Fruit fly (Drosophila melanogaster) whole organism, embryonic: Measurements from ENCODE around the gene elB.

Experiments
- CG10274 ChIP-seq: fragments of 200-800 bp; sonication (Bioruptor generic); optimal IDR thresholded peaks from 3 replicates; lab custom pipeline; 2017; ENCODE audit warnings: missing biosample characterization, mild to moderate bottlenecking, missing genetic modification characterization
- CG11247 ChIP-seq: fragments of 200-800 bp; sonication (Bioruptor generic); IDR thresholded peaks from 2 replicates; pipeline ENCODE4 v1.3.6; 2022; ENCODE audit warnings: missing biosample characterization, missing genetic modification characterization
- CG11504 ChIP-seq: fragments of 200-800 bp; sonication (Bioruptor generic); optimal IDR thresholded peaks from 3 replicates; lab custom pipeline; 2019; ENCODE audit warnings: missing biosample characterization, mild to moderate bottlenecking, missing genetic modification characterization, moderate library complexity
- CG11696 ChIP-seq: fragments of 200-800 bp; sonication (Bioruptor generic); IDR thresholded peaks from 2 replicates; pipeline ENCODE4 v1.3.6; 2022; ENCODE audit warnings: missing biosample characterization, missing genetic modification characterization
- CG12744 ChIP-seq: fragments of 200-800 bp; sonication (Bioruptor generic); optimal IDR thresholded peaks from 2 replicates; lab custom pipeline; 2016; ENCODE audit warnings: missing biosample characterization, missing genetic modification characterization
- CG13775 ChIP-seq: fragments of 200-800 bp; sonication (Bioruptor generic); optimal IDR thresholded peaks from 3 replicates; lab custom pipeline; 2017; ENCODE audit warnings: missing biosample characterization, mild to moderate bottlenecking, missing genetic modification characterization
- CG13894 ChIP-seq: fragments of 200-800 bp; sonication (Bioruptor generic); optimal IDR thresholded peaks from 3 replicates; lab custom pipeline; 2018; ENCODE audit warnings: missing biosample characterization, mild to moderate bottlenecking, missing genetic modification characterization, moderate library complexity
- CG15073 ChIP-seq: fragments of 200-800 bp; sonication (Bioruptor generic); optimal IDR thresholded peaks from 2 replicates; lab custom pipeline; 2016; ENCODE audit warnings: missing biosample characterization, missing genetic modification characterization
- CG15514 ChIP-seq: fragments of 200-800 bp; sonication (Bioruptor generic); optimal IDR thresholded peaks from 3 replicates; lab custom pipeline; 2017; ENCODE audit warnings: missing biosample characterization, missing genetic modification characterization, mild to moderate bottlenecking, moderate library complexity, missing genetic modification reagents
- CG17361 ChIP-seq: fragments of 200-800 bp; sonication (Bioruptor generic); IDR thresholded peaks from 3 replicates; pipeline ENCODE4 v1.3.6; 2022; ENCODE audit warnings: missing biosample characterization, missing genetic modification characterization
- CG5245 ChIP-seq: fragments of 200-800 bp; sonication (Bioruptor generic); optimal IDR thresholded peaks from 3 replicates; lab custom pipeline; 2016; ENCODE audit warnings: missing biosample characterization, missing genetic modification characterization
- CG7357 ChIP-seq: fragments of 200-800 bp; sonication (Bioruptor generic); IDR thresholded peaks from 3 replicates; pipeline ENCODE4 v1.3.6; 2022; ENCODE audit warnings: missing biosample characterization, missing genetic modification characterization
- CG8290 ChIP-seq, 3 experiments: fragments of 200-800 bp; sonication (Bioruptor generic); optimal IDR thresholded peaks; 2 replicates each; lab custom pipeline; 2016 to 2019; ENCODE audit warnings: missing biosample characterization in 3 of 3, missing genetic modification characterization in 3 of 3, mild to moderate bottlenecking in 2 of 3, moderate library complexity in 1 of 3
- CG9215 ChIP-seq: fragments of 200-800 bp; sonication (Bioruptor generic); IDR thresholded peaks from 2 replicates; pipeline ENCODE4 v1.3.6; 2022; ENCODE audit warnings: missing biosample characterization, missing genetic modification characterization
- CTCF ChIP-seq: fragments of 200-800 bp; sonication (Bioruptor generic); optimal IDR thresholded peaks from 2 replicates; lab custom pipeline; 2017; ENCODE audit warnings: missing biosample characterization, mild to moderate bottlenecking, missing genetic modification characterization, moderate library complexity
- Dbx ChIP-seq: fragments of 200-800 bp; sonication (Bioruptor generic); IDR thresholded peaks from 3 replicates; pipeline ENCODE4 v1.3.6; 2022; ENCODE audit warnings: missing biosample characterization, missing genetic modification characterization
- Deaf1 ChIP-seq: fragments of 200-800 bp; optimal IDR thresholded peaks from 3 replicates; lab custom pipeline; 2019; ENCODE audit warnings: missing biosample characterization, mild to moderate bottlenecking, missing genetic modification characterization, moderate library complexity
- Dek ChIP-seq: fragments of 200-800 bp; sonication (Bioruptor generic); optimal IDR thresholded peaks from 3 replicates; lab custom pipeline; 2019; ENCODE audit warnings: missing biosample characterization, mild to moderate bottlenecking, missing genetic modification characterization, moderate library complexity
- Eip74EF ChIP-seq, 2 experiments: fragments of 200-800 bp in 1 of 2; fragments of >200 bp in 1 of 2; sonication (Bioruptor generic) in 1 of 2; optimal IDR thresholded peaks; 2 replicates each; lab custom pipeline; 2017 to 2019; ENCODE audit warnings: missing biosample characterization in 2 of 2, missing genetic modification characterization in 2 of 2, mild to moderate bottlenecking in 1 of 2, moderate library complexity in 1 of 2
- Fer1 ChIP-seq: fragments of 200-800 bp; sonication (Bioruptor generic); optimal IDR thresholded peaks from 2 replicates; lab custom pipeline; 2017; ENCODE audit warnings: missing biosample characterization, mild to moderate bottlenecking, missing genetic modification characterization
- GATAe ChIP-seq: fragments of 200-800 bp; sonication (Bioruptor generic); conservative IDR thresholded peaks from 2 replicates; pipeline ENCODE4 v1.3.6; 2022; ENCODE audit warnings: missing biosample characterization, missing genetic modification characterization
- H15 ChIP-seq: fragments of 200-800 bp; sonication (Bioruptor generic); IDR thresholded peaks from 3 replicates; pipeline ENCODE4 v1.3.6; 2022; ENCODE audit warnings: missing biosample characterization, missing genetic modification characterization
- HLH3B ChIP-seq: fragments of 200-800 bp; sonication (Bioruptor generic); IDR thresholded peaks from 2 replicates; pipeline ENCODE4 v1.3.6; 2022; ENCODE audit warnings: missing biosample characterization, missing genetic modification characterization
- HLH4C ChIP-seq: fragments of 200-800 bp; sonication (Bioruptor generic); IDR thresholded peaks from 3 replicates; pipeline ENCODE4 v1.3.6; 2022; ENCODE audit warnings: missing biosample characterization, missing genetic modification characterization; ENCODE audit not compliant: partially characterized antibody
- Hey ChIP-seq: fragments of 200-800 bp; sonication (Bioruptor generic); optimal IDR thresholded peaks from 3 replicates; lab custom pipeline; 2018; ENCODE audit warnings: missing biosample characterization, mild to moderate bottlenecking, missing genetic modification characterization
- Hr51 ChIP-seq, 2 experiments: fragments of 200-800 bp; sonication (Bioruptor generic); optimal IDR thresholded peaks; 2 replicates in 1 of 2; 3 replicates in 1 of 2; lab custom pipeline; 2016 to 2018; ENCODE audit warnings: missing biosample characterization in 2 of 2, missing genetic modification characterization in 2 of 2, mild to moderate bottlenecking in 1 of 2, moderate library complexity in 1 of 2
- Meics ChIP-seq: fragments of 200-800 bp; sonication (Bioruptor generic); optimal IDR thresholded peaks from 2 replicates; lab custom pipeline; 2017; ENCODE audit warnings: missing biosample characterization, mild to moderate bottlenecking, missing genetic modification characterization
- Myb ChIP-seq: fragments of 200-800 bp; sonication (Bioruptor generic); optimal IDR thresholded peaks from 2 replicates; lab custom pipeline; 2016; ENCODE audit warnings: missing biosample characterization, missing genetic modification characterization
- Opbp ChIP-seq: fragments of 200-800 bp; sonication (Bioruptor generic); IDR thresholded peaks from 3 replicates; pipeline ENCODE4 v1.3.6; 2022; ENCODE audit warnings: missing biosample characterization, missing genetic modification characterization; ENCODE audit not compliant: partially characterized antibody
- PHDP ChIP-seq: fragments of 200-800 bp; sonication (Bioruptor generic); optimal IDR thresholded peaks from 3 replicates; lab custom pipeline; 2018; ENCODE audit warnings: missing biosample characterization, mild to moderate bottlenecking, missing genetic modification characterization, moderate library complexity
- Usf ChIP-seq: fragments of 200-800 bp; sonication (Bioruptor generic); optimal IDR thresholded peaks from 2 replicates; lab custom pipeline; 2017; ENCODE audit warnings: missing genotype, missing biosample characterization, missing genetic modification characterization
- ab ChIP-seq: fragments of 200-800 bp; sonication (Bioruptor generic); optimal IDR thresholded peaks from 2 replicates; lab custom pipeline; 2016; ENCODE audit warnings: missing biosample characterization, missing genetic modification characterization
- btn ChIP-seq: fragments of 200-800 bp; sonication (Bioruptor generic); optimal IDR thresholded peaks from 2 replicates; lab custom pipeline; 2016; ENCODE audit warnings: missing biosample characterization, missing genetic modification characterization
- cad ChIP-seq: fragments of >200 bp; optimal IDR thresholded peaks from 2 replicates; lab custom pipeline; 2017; ENCODE audit warnings: missing biosample characterization, missing genetic modification characterization
- cg ChIP-seq: fragments of 200-800 bp; sonication (Bioruptor generic); optimal IDR thresholded peaks from 3 replicates; lab custom pipeline; 2019; ENCODE audit warnings: missing biosample characterization, mild to moderate bottlenecking, missing genetic modification characterization, moderate library complexity
- chinmo ChIP-seq: fragments of 200-800 bp; sonication (Bioruptor generic); IDR thresholded peaks from 4 replicates; pipeline ENCODE4 v1.3.6; 2022; ENCODE audit warnings: missing biosample characterization, missing genetic modification characterization; ENCODE audit not compliant: partially characterized antibody
- crc ChIP-seq: fragments of 200-800 bp; sonication (Bioruptor generic); optimal IDR thresholded peaks from 2 replicates; lab custom pipeline; 2016; ENCODE audit warnings: missing biosample characterization, missing genetic modification characterization
- dmrt11E ChIP-seq: fragments of 200-800 bp; sonication (Bioruptor generic); optimal IDR thresholded peaks from 3 replicates; lab custom pipeline; 2018; ENCODE audit warnings: missing biosample characterization, mild to moderate bottlenecking, missing genetic modification characterization, moderate library complexity
- dysf ChIP-seq: fragments of 200-800 bp; sonication (Bioruptor generic); IDR thresholded peaks from 3 replicates; pipeline ENCODE4 v1.3.6; 2022; ENCODE audit warnings: missing biosample characterization, missing genetic modification characterization
- emc ChIP-seq: fragments of 200-800 bp; sonication (Bioruptor generic); optimal IDR thresholded peaks from 2 replicates; lab custom pipeline; 2016; ENCODE audit warnings: missing biosample characterization, missing genetic modification characterization
- lilli ChIP-seq: fragments of 200-800 bp; sonication (Bioruptor generic); optimal IDR thresholded peaks from 3 replicates; lab custom pipeline; 2016; ENCODE audit warnings: missing biosample characterization, missing genetic modification characterization
- lola ChIP-seq, 3 experiments: fragments of >200 bp in 2 of 3; fragments of 200-800 bp in 1 of 3; sonication (Bioruptor generic) in 1 of 3; optimal IDR thresholded peaks; 2 replicates each; lab custom pipeline; 2017 to 2019; ENCODE audit warnings: missing biosample characterization in 3 of 3, missing genetic modification characterization in 3 of 3, mild to moderate bottlenecking in 1 of 3, moderate library complexity in 1 of 3
- oc ChIP-seq: fragments of 200-800 bp; sonication (Bioruptor generic); optimal IDR thresholded peaks from 2 replicates; lab custom pipeline; 2018; ENCODE audit warnings: missing biosample characterization, mild to moderate bottlenecking, missing genetic modification characterization, moderate library complexity
- pho ChIP-seq: fragments of 200-800 bp; sonication (Bioruptor generic); optimal IDR thresholded peaks from 2 replicates; lab custom pipeline; 2016; ENCODE audit warnings: missing biosample characterization, missing genetic modification characterization
- pita ChIP-seq: fragments of 200-800 bp; sonication (Bioruptor generic); optimal IDR thresholded peaks from 2 replicates; lab custom pipeline; 2017; ENCODE audit warnings: missing biosample characterization, mild to moderate bottlenecking, missing genetic modification characterization
- scrt ChIP-seq: fragments of 200-800 bp; sonication (Bioruptor generic); optimal IDR thresholded peaks from 2 replicates; lab custom pipeline; 2018; ENCODE audit warnings: missing biosample characterization, mild to moderate bottlenecking, missing genetic modification characterization, moderate library complexity
- sim ChIP-seq: fragments of 200-800 bp; sonication (Bioruptor generic); IDR thresholded peaks from 2 replicates; pipeline ENCODE4 v1.3.6; 2022; ENCODE audit warnings: missing biosample characterization, missing genetic modification characterization
- sima ChIP-seq: fragments of 200-800 bp; sonication (Bioruptor generic); optimal IDR thresholded peaks from 2 replicates; lab custom pipeline; 2016; ENCODE audit warnings: missing biosample characterization, missing genetic modification characterization
- z ChIP-seq: fragments of 200-800 bp; sonication (Bioruptor generic); IDR thresholded peaks from 3 replicates; pipeline ENCODE4 v1.3.6; 2022; ENCODE audit warnings: missing biosample characterization, missing genetic modification characterization

elB gene

dm6 chr2L:14355852-14356174, 53.5 kb downstream of the elB start (continued):
- no peak for TF ChIP-seq ab (GFP tag; lab: Kevin White, UChicago)
- TF ChIP-seq Usf (GFP tag; lab: Kevin White, UChicago): no peak
- TF ChIP-seq pho (GFP tag; lab: Kevin White, UChicago): no peak
- no peak for TF ChIP-seq GATAe
- no peak for TF ChIP-seq scrt (GFP tag; lab: Kevin White, UChicago)
- no peak for TF ChIP-seq Fer1
- TF ChIP-seq lilli (GFP tag; lab: Kevin White, UChicago): no peak
- TF ChIP-seq CG11504: no peak
- TF ChIP-seq H15 (GFP tag; lab: Robert Waterston, UW): no peak
- no peak for TF ChIP-seq Hey
- TF ChIP-seq Dek (tag; lab: Kevin White, UChicago): no peak
- TF ChIP-seq crc (GFP tag; lab: Kevin White, UChicago): no peak
- 0 out of 3 replicates have a peak, but pooled peaks have one; percentile 29 for TF ChIP-seq CG17361 (GFP tag; lab: Robert Waterston, UW)
- no peak for TF ChIP-seq Eip74EF (GFP tag; optimal IDR thresholded peaks at IDR 0.05; lab: Kevin White, UChicago)
- TF ChIP-seq Opbp (GFP tag; lab: Robert Waterston, UW): no peak
- TF ChIP-seq emc (GFP tag; lab: Kevin White, UChicago): no peak
- TF ChIP-seq btn: no peak
- TF ChIP-seq cg (GFP tag; lab: Kevin White, UChicago): no peak
- TF ChIP-seq CG15073 (GFP tag; lab: Kevin White, UChicago): no peak
- no peak for TF ChIP-seq dysf (GFP tag; lab: Robert Waterston, UW)
- TF ChIP-seq z (GFP tag; lab: Robert Waterston, UW): no peak
- no peak for TF ChIP-seq CG11247 (GFP tag; lab: Robert Waterston, UW)
- 0 out of 2 replicates have a peak, but pooled peaks have one; percentile 3 for TF ChIP-seq CG9215 (GFP tag; lab: Robert Waterston, UW)
- no peak for TF ChIP-seq Dbx (GFP tag; lab: Robert Waterston, UW)
- no peak for TF ChIP-seq dmrt11E
- no peak for TF ChIP-seq CG10274
- TF ChIP-seq Hr51 (GFP tag; optimal IDR thresholded peaks at IDR 0.05; lab: Kevin White, UChicago): peak in 1 of 2 experiments; percentile 14
- TF ChIP-seq Meics (GFP tag; lab: Kevin White, UChicago): peak; percentile 22

DNA sequence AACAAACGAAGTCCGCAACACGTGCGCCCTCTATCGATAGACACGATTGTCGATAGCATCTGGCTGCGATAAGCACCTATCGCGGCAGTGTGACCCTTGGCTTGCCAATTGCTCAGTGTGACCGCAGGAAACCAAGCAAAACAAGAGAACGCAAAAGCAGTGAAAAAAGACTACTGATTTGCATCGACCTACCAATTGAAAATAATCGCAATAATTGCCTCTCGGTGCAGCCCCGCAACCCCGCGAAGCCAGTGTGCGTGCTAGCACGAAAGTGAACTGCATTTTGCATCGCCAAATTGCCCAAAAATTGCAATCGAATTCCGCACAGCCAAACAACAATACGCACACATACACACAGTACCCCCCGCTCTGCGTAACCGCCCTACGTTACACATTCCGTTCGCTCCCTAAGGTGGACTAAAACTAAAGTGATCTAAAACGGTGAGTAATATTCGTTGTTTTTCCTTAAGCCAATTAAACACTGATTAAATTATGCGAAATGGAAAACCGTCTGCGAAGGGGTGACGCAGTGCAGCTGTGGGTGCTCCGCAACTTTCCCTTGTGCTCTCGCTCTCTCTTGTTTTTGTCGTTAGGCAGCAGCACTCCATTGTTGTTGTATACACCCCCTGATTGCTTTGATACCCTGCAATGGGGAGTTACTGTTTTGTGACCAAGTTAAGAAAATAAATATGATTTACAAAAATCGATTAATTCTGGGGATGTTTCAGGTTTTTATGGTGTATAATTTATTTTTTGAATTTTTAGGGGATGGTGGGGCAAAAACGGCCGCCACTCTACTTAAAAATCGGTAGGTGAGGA, 54.1 kb downstream of the elB start, which contains the start of gene Rab14:
TSS of gene Rab14 (plus strand) at position 113 of the 819 bp plus-strand sequence.
- TF ChIP-seq CG15514 (GFP tag; lab: Kevin White, UChicago) (peak; percentile 58), HLH3B (GFP tag; lab: Robert Waterston, UW) (peak; percentile 72), Deaf1 (tag; lab: Kevin White, UChicago) (peak; percentile 45), CTCF (GFP tag; lab: Kevin White, UChicago) (peak; percentile 90), lola (GFP tag; optimal IDR thresholded peaks at IDR 0.05; lab: Kevin White, UChicago) (peak in 1 of 3 experiments; percentile 57), oc (tag; lab: Kevin White, UChicago) (peak; percentile 82), chinmo (GFP tag; lab: Robert Waterston, UW) (peak; percentile 85; the same call in 2 of the 4 replicates), CG13894 (tag; lab: Kevin White, UChicago) (peak; percentile 57), dmrt11E (peak; percentile 64), PHDP (tag; lab: Kevin White, UChicago) (peak; percentile 89), sim (GFP tag; lab: Robert Waterston, UW) (peak; percentile 58; the same call in 1 of the 2 replicates), CG12744 (GFP tag; lab: Kevin White, UChicago) (peak; percentile 54), Myb (peak; percentile 57), cad (no peak), HLH4C (peak; percentile 86), CG11696 (GFP tag; lab: Robert Waterston, UW) (peak; percentile 75), CG8290 (GFP tag; optimal IDR thresholded peaks at IDR 0.05; lab: Kevin White, UChicago) (peak; percentile 31), CG8290 (tag; optimal IDR thresholded peaks at IDR 0.05; lab: Kevin White, UChicago) (peak in 1 of 2 experiments; percentile 78), Opbp (GFP tag; lab: Robert Waterston, UW) (peak; percentile 91), pita (GFP tag; lab: Kevin White, UChicago) (no peak), CG7357 (GFP tag; lab: Robert Waterston, UW) (peak; percentile 60; the same call in 2 of the 3 replicates), sima (GFP tag; lab: Kevin White, UChicago) (no peak), CG13775 (GFP tag; lab: Kevin White, UChicago) (peak; percentile 79), CG5245 (GFP tag; lab: Kevin White, UChicago) (peak; percentile 48)
